Worm (Caenorhabditis elegans) whole organism, L2 larva: ENCODE results near the gene T13H5.1.

Experiments used
- C34F6.9 ChIP-seq: fragments of 150-350 bp; optimal IDR thresholded peaks from 2 replicates; lab custom pipeline; 2014; ENCODE audit warnings: missing biosample characterization, missing genetic modification characterization
- F13H6.1 ChIP-seq: sonication (generic microtip); optimal IDR thresholded peaks from 2 replicates; lab custom pipeline; 2016; ENCODE audit warnings: missing genetic modification characterization, missing compliant biosample characterization
- R02D3.7 ChIP-seq: fragments of 150-350 bp; optimal IDR thresholded peaks from 2 replicates; lab custom pipeline; 2014; ENCODE audit warnings: missing biosample characterization, missing genetic modification characterization
- ZK546.5 ChIP-seq: sonication (generic microtip); optimal IDR thresholded peaks from 2 replicates; lab custom pipeline; 2017; ENCODE audit warnings: missing biosample characterization, missing genetic modification characterization
- aly-2 ChIP-seq: fragments of 150-350 bp; optimal IDR thresholded peaks from 2 replicates; lab custom pipeline; 2014; ENCODE audit warnings: missing biosample characterization, missing genetic modification characterization
- ama-1 ChIP-seq: fragments of 150-350 bp; optimal IDR thresholded peaks from 2 replicates; lab custom pipeline; 2018; ENCODE audit warnings: inconsistent platforms
- blmp-1 ChIP-seq: sonication (generic microtip); optimal IDR thresholded peaks from 2 replicates; lab custom pipeline; 2017; ENCODE audit warnings: missing genetic modification characterization, mild to moderate bottlenecking, missing compliant biosample characterization, antibody characterized with exemption, moderate library complexity; ENCODE audit not compliant: insufficient read depth
- ceh-16 ChIP-seq: fragments of 150-350 bp; optimal IDR thresholded peaks from 2 replicates; lab custom pipeline; 2014; ENCODE audit warnings: missing biosample characterization, missing genetic modification characterization
- ceh-82 ChIP-seq: fragments of 150-350 bp; optimal IDR thresholded peaks from 2 replicates; lab custom pipeline; 2014; ENCODE audit warnings: missing biosample characterization, missing genetic modification characterization
- crh-2 ChIP-seq: sonication (generic microtip); optimal IDR thresholded peaks from 2 replicates; lab custom pipeline; 2017; ENCODE audit warnings: missing biosample characterization, missing genetic modification characterization
- egl-27 ChIP-seq: sonication (generic microtip); optimal IDR thresholded peaks from 3 replicates; lab custom pipeline; 2017; ENCODE audit warnings: missing biosample characterization, missing genetic modification reagents, missing genetic modification characterization
- elt-1 ChIP-seq: fragments of 150-350 bp; optimal IDR thresholded peaks from 2 replicates; lab custom pipeline; 2014; ENCODE audit warnings: missing biosample characterization, missing genetic modification characterization
- elt-3 ChIP-seq: sonication (generic microtip); optimal IDR thresholded peaks from 2 replicates; lab custom pipeline; 2017; ENCODE audit warnings: missing biosample characterization, missing genetic modification characterization
- fos-1 ChIP-seq: fragments of 150-350 bp; optimal IDR thresholded peaks from 2 replicates; lab custom pipeline; 2014; ENCODE audit warnings: missing biosample characterization, missing genetic modification characterization
- gmeb-1 ChIP-seq: fragments of 150-350 bp; optimal IDR thresholded peaks from 2 replicates; lab custom pipeline; 2014; ENCODE audit warnings: missing biosample characterization, missing genetic modification characterization
- lin-11 ChIP-seq: fragments of 150-350 bp; sonication (generic microtip); optimal IDR thresholded peaks from 2 replicates; lab custom pipeline; 2014; ENCODE audit warnings: missing biosample characterization, missing genetic modification characterization, inconsistent platforms, mixed read lengths
- lin-13 ChIP-seq: fragments of 150-350 bp; optimal IDR thresholded peaks from 2 replicates; lab custom pipeline; 2014; ENCODE audit warnings: missing biosample characterization, missing genetic modification reagents, missing genetic modification characterization
- lin-39 ChIP-seq: fragments of 150-350 bp; optimal IDR thresholded peaks from 2 replicates; lab custom pipeline; 2014; ENCODE audit warnings: missing biosample characterization, missing genetic modification reagents, missing genetic modification characterization
- lsy-2 ChIP-seq, 2 experiments: fragments of 150-350 bp in 1 of 2; sonication (generic microtip) in 1 of 2; optimal IDR thresholded peaks; 2 replicates each; lab custom pipeline; 2014 to 2017; ENCODE audit warnings: missing biosample characterization in 2 of 2, missing genetic modification characterization in 2 of 2
- mab-5 ChIP-seq: fragments of 150-350 bp; optimal IDR thresholded peaks from 2 replicates; lab custom pipeline; 2014; ENCODE audit warnings: missing biosample characterization, missing genetic modification characterization
- mbf-1 ChIP-seq: sonication (generic microtip); optimal IDR thresholded peaks from 2 replicates; lab custom pipeline; 2017; ENCODE audit warnings: missing biosample characterization, missing genetic modification characterization
- mdl-1 ChIP-seq, 2 experiments: fragments of 150-350 bp in 1 of 2; sonication (generic microtip) in 1 of 2; optimal IDR thresholded peaks; 2 replicates each; lab custom pipeline; 2017; ENCODE audit warnings: missing biosample characterization in 2 of 2, missing genetic modification characterization in 2 of 2
- nhr-10 ChIP-seq: sonication (generic microtip); optimal IDR thresholded peaks from 2 replicates; lab custom pipeline; 2017; ENCODE audit warnings: missing biosample characterization, missing genetic modification characterization
- nhr-11 ChIP-seq: fragments of 150-350 bp; optimal IDR thresholded peaks from 2 replicates; lab custom pipeline; 2014; ENCODE audit warnings: missing biosample characterization, missing genetic modification characterization
- nhr-12 ChIP-seq: fragments of 150-350 bp; optimal IDR thresholded peaks from 2 replicates; lab custom pipeline; 2014; ENCODE audit warnings: missing biosample characterization, missing genetic modification characterization
- nhr-23 ChIP-seq: fragments of 150-350 bp; optimal IDR thresholded peaks from 2 replicates; lab custom pipeline; 2014; ENCODE audit warnings: missing biosample characterization, missing genetic modification reagents, missing genetic modification characterization
- nhr-25 ChIP-seq: fragments of 150-350 bp; sonication (generic microtip); optimal IDR thresholded peaks from 3 replicates; lab custom pipeline; 2014; ENCODE audit warnings: missing biosample characterization, missing genetic modification characterization
- nhr-6 ChIP-seq: fragments of 150-350 bp; optimal IDR thresholded peaks from 2 replicates; lab custom pipeline; 2014; ENCODE audit warnings: missing biosample characterization, missing genetic modification characterization
- peb-1 ChIP-seq: fragments of 150-350 bp; optimal IDR thresholded peaks from 2 replicates; lab custom pipeline; 2014; ENCODE audit warnings: missing biosample characterization, missing genetic modification characterization
- sem-4 ChIP-seq: fragments of 150-350 bp; optimal IDR thresholded peaks from 2 replicates; lab custom pipeline; 2014; ENCODE audit warnings: missing biosample characterization, missing genetic modification reagents, missing genetic modification characterization
- skn-1 ChIP-seq: sonication (generic microtip); optimal IDR thresholded peaks from 2 replicates; lab custom pipeline; 2017; ENCODE audit warnings: missing biosample characterization, missing genetic modification characterization
- sma-3 ChIP-seq: sonication (generic microtip); optimal IDR thresholded peaks from 2 replicates; lab custom pipeline; 2016; ENCODE audit warnings: missing genetic modification reagents, missing genetic modification characterization, missing compliant biosample characterization
- sma-9 ChIP-seq, 2 experiments: fragments of 150-350 bp in 1 of 2; sonication (generic microtip) in 1 of 2; optimal IDR thresholded peaks; 2 replicates each; lab custom pipeline; 2014 to 2016; ENCODE audit warnings: missing genetic modification characterization in 2 of 2, mild to moderate bottlenecking in 1 of 2, missing biosample characterization in 1 of 2, missing compliant biosample characterization in 1 of 2, missing genetic modification reagents in 1 of 2, moderate library complexity in 1 of 2
- snpc-4 ChIP-seq: fragments of 150-350 bp; optimal IDR thresholded peaks from 2 replicates; lab custom pipeline; 2014; ENCODE audit warnings: missing biosample characterization, missing genetic modification characterization
- unc-39 ChIP-seq: fragments of 150-350 bp; optimal IDR thresholded peaks from 2 replicates; lab custom pipeline; 2014; ENCODE audit warnings: missing biosample characterization, missing genetic modification characterization
- zag-1 ChIP-seq: fragments of 150-350 bp; optimal IDR thresholded peaks from 2 replicates; lab custom pipeline; 2014; ENCODE audit warnings: missing biosample characterization, missing genetic modification characterization
- ztf-1 ChIP-seq: fragments of 200-800 bp; sonication (Bioruptor generic); conservative IDR thresholded peaks from 2 replicates; pipeline ENCODE4 v1.3.6; 2022; ENCODE audit warnings: missing genetic modification characterization, missing compliant biosample characterization

The T13H5.1 gene

ce11 chrII:8508956-8509355 lies at the start of gene T13H5.1:
Gene T13H5.1, minus strand, starts transcription at chrII:8509056.
- no peak for TF ChIP-seq mab-5 (tag; lab: Kevin White, UChicago)
- TF ChIP-seq nhr-12 (tag; lab: Kevin White, UChicago): no peak
- no peak for TF ChIP-seq lin-13 (GFP tag; lab: Kevin White, UChicago)
- no peak for TF ChIP-seq mdl-1 (tag; optimal IDR thresholded peaks at IDR 0.05; lab: Kevin White, UChicago)
- TF ChIP-seq nhr-10 (tag; lab: Kevin White, UChicago): no peak
- no peak for TF ChIP-seq nhr-6 (tag; lab: Kevin White, UChicago)
- TF ChIP-seq nhr-25 (tag; lab: Kevin White, UChicago): no peak
- no peak for TF ChIP-seq ceh-16
- TF ChIP-seq C34F6.9 (tag; lab: Kevin White, UChicago): no peak
- TF ChIP-seq R02D3.7 (tag; lab: Kevin White, UChicago): no peak
- no peak for TF ChIP-seq unc-39
- no peak for TF ChIP-seq blmp-1
- TF ChIP-seq gmeb-1: no peak
- no peak for TF ChIP-seq sma-3
- no peak for TF ChIP-seq elt-1
- no peak for TF ChIP-seq nhr-23
- TF ChIP-seq ceh-82 (tag; lab: Kevin White, UChicago): no peak
- TF ChIP-seq, all 48 proteins: peak for 0

- no peak for TF ChIP-seq egl-27 (tag; lab: Kevin White, UChicago)
- no peak for TF ChIP-seq lin-39 (tag; lab: Kevin White, UChicago)
- TF ChIP-seq skn-1 (tag; lab: Kevin White, UChicago): no peak
- no peak for TF ChIP-seq lsy-2 (tag; optimal IDR thresholded peaks at IDR 0.05; lab: Kevin White, UChicago)
- no peak for TF ChIP-seq ama-1 (lab: Kevin White, UChicago)
- TF ChIP-seq sem-4 (tag; lab: Kevin White, UChicago): no peak
- TF ChIP-seq elt-1: no peak
- TF ChIP-seq mdl-1 (tag; optimal IDR thresholded peaks at IDR 0.05; lab: Kevin White, UChicago): no peak
- TF ChIP-seq elt-3 (tag; lab: Kevin White, UChicago): no peak
- no peak for TF ChIP-seq aly-2 (tag; lab: Kevin White, UChicago)
- no peak for TF ChIP-seq nhr-6 (tag; lab: Kevin White, UChicago)
- TF ChIP-seq sma-3: no peak
- TF ChIP-seq nhr-12 (tag; lab: Kevin White, UChicago): no peak
- TF ChIP-seq zag-1: no peak
- no peak for TF ChIP-seq F13H6.1 (tag; lab: Kevin White, UChicago)
- no peak for TF ChIP-seq nhr-10 (tag; lab: Kevin White, UChicago)
- no peak for TF ChIP-seq nhr-23
- TF ChIP-seq peb-1 (tag; lab: Kevin White, UChicago): no peak
- no peak for TF ChIP-seq nhr-11 (tag; lab: Kevin White, UChicago)
- no peak for TF ChIP-seq unc-39
These were observed 47.3 kb upstream of the T13H5.1 start, which contains the start of gene glb-27 for ce11 chrII:8556166-8556565. Gene glb-27, minus strand, starts transcription at chrII:8556266.

- no peak for TF ChIP-seq mdl-1 (tag; optimal IDR thresholded peaks at IDR 0.05; lab: Kevin White, UChicago)
- no peak for TF ChIP-seq crh-2 (tag; lab: Kevin White, UChicago)
- TF ChIP-seq nhr-25 (tag; lab: Kevin White, UChicago): no peak
- TF ChIP-seq sma-9 (GFP tag; optimal IDR thresholded peaks at IDR 0.05; lab: Kevin White, UChicago): no peak
- no peak for TF ChIP-seq sma-9 (tag; optimal IDR thresholded peaks at IDR 0.05; lab: Kevin White, UChicago)
- TF ChIP-seq nhr-6 (tag; lab: Kevin White, UChicago): no peak
- no peak for TF ChIP-seq ama-1 (lab: Kevin White, UChicago)
- TF ChIP-seq aly-2 (tag; lab: Kevin White, UChicago): no peak
- TF ChIP-seq nhr-10 (tag; lab: Kevin White, UChicago): no peak
- no peak for TF ChIP-seq peb-1 (tag; lab: Kevin White, UChicago)
- no peak for TF ChIP-seq blmp-1
- no peak for TF ChIP-seq ztf-1 (GFP tag; lab: Robert Waterston, UW)
- no peak for TF ChIP-seq lin-11
- TF ChIP-seq lin-39 (tag; lab: Kevin White, UChicago): no peak
- TF ChIP-seq ceh-16: no peak
These were observed 45.7 kb upstream of the T13H5.1 start for ce11 chrII:8554568-8554967.

- TF ChIP-seq aly-2 (tag; lab: Kevin White, UChicago) (no peak), snpc-4 (tag; lab: Kevin White, UChicago) (no peak), fos-1 (tag; lab: Kevin White, UChicago) (no peak), gmeb-1 (no peak), ZK546.5 (no peak), mbf-1 (tag; lab: Kevin White, UChicago) (no peak), R02D3.7 (tag; lab: Kevin White, UChicago) (no peak), sem-4 (tag; lab: Kevin White, UChicago) (no peak), elt-1 (no peak)
These were observed 42.2 kb upstream of the T13H5.1 start for ce11 chrII:8551100-8551499.
